Worm (Caenorhabditis elegans) whole organism, L1 larva: ENCODE measurements around the gene frpr-1.
"Not testable (repeated sequence)": the region's sequence is repeated elsewhere in the genome, so short reads cannot be mapped to it uniquely, and the experiment has no call there.

Experiments used
- C04F5.9 ChIP-seq: sonication (generic microtip); optimal IDR thresholded peaks from 2 replicates; lab custom pipeline; 2016; ENCODE audit warnings: missing genetic modification characterization, missing compliant biosample characterization
- Y116A8C.19 ChIP-seq: sonication (generic microtip); optimal IDR thresholded peaks from 2 replicates; lab custom pipeline; 2016; ENCODE audit warnings: missing compliant biosample characterization, missing genetic modification characterization, borderline replicate concordance
- ama-1 ChIP-seq: fragments of 150-350 bp; optimal IDR thresholded peaks from 2 replicates; lab custom pipeline; 2014
- ceh-63 ChIP-seq: fragments of 200-800 bp; sonication (Bioruptor generic); optimal IDR thresholded peaks from 2 replicates; lab custom pipeline; 2018; ENCODE audit warnings: mild to moderate bottlenecking, missing genetic modification characterization, missing compliant biosample characterization
- ceh-8 ChIP-seq: fragments of 200-800 bp; sonication (Bioruptor generic); optimal IDR thresholded peaks from 2 replicates; lab custom pipeline; 2018; ENCODE audit warnings: mild to moderate bottlenecking, missing genetic modification characterization, moderate library complexity, missing compliant biosample characterization
- ces-1 ChIP-seq: fragments of 150-350 bp; optimal IDR thresholded peaks from 2 replicates; lab custom pipeline; 2014; ENCODE audit warnings: missing biosample characterization, missing genetic modification reagents, missing genetic modification characterization
- dsc-1 ChIP-seq: sonication (generic microtip); optimal IDR thresholded peaks from 2 replicates; lab custom pipeline; 2016; ENCODE audit warnings: mild to moderate bottlenecking, missing genetic modification characterization, missing compliant biosample characterization
- efl-1 ChIP-seq, 4 experiments: fragments of 150-350 bp; optimal IDR thresholded peaks in 3 of 4; peaks in 1 of 4; 1 replicate in 1 of 4; 2 replicates in 3 of 4; lab custom pipeline; 2014; ENCODE audit warnings: missing biosample characterization in 2 of 4, missing genetic modification characterization in 2 of 4, missing genetic modification reagents in 2 of 4
- ets-5 ChIP-seq: fragments of 200-800 bp; sonication (Bioruptor generic); IDR thresholded peaks from 2 replicates; pipeline ENCODE4 v1.3.6; 2022; ENCODE audit warnings: missing genetic modification characterization, missing compliant biosample characterization
- fkh-4 ChIP-seq: sonication (generic microtip); optimal IDR thresholded peaks from 2 replicates; lab custom pipeline; 2016; ENCODE audit warnings: missing compliant biosample characterization, missing genetic modification characterization, borderline replicate concordance
- fkh-8 ChIP-seq: sonication (generic microtip); optimal IDR thresholded peaks from 2 replicates; lab custom pipeline; 2016; ENCODE audit warnings: mild to moderate bottlenecking, missing genetic modification characterization, missing compliant biosample characterization
- fos-1 ChIP-seq: fragments of 150-350 bp; optimal IDR thresholded peaks from 2 replicates; lab custom pipeline; 2014; ENCODE audit warnings: missing biosample characterization, missing genetic modification characterization
- jun-1 ChIP-seq: fragments of 150-350 bp; optimal IDR thresholded peaks from 2 replicates; lab custom pipeline; 2014; ENCODE audit warnings: missing biosample characterization, missing genetic modification reagents, missing genetic modification characterization
- lin-35 ChIP-seq, 2 experiments: fragments of 150-350 bp; optimal IDR thresholded peaks; 2 replicates each; lab custom pipeline; 2014; ENCODE audit warnings: missing biosample characterization in 2 of 2, missing genetic modification characterization in 2 of 2, missing genetic modification reagents in 2 of 2
- lir-3 ChIP-seq: sonication (generic microtip); optimal IDR thresholded peaks from 2 replicates; lab custom pipeline; 2016; ENCODE audit warnings: mild to moderate bottlenecking, missing genetic modification characterization, moderate library complexity, missing compliant biosample characterization; ENCODE audit not compliant: poor library complexity
- mdl-1 ChIP-seq, 2 experiments: fragments of 150-350 bp; optimal IDR thresholded peaks; 2 replicates each; lab custom pipeline; 2014 to 2017; ENCODE audit warnings: missing biosample characterization in 2 of 2, missing genetic modification characterization in 2 of 2, inconsistent platforms in 1 of 2
- mep-1 ChIP-seq: fragments of 150-350 bp; optimal IDR thresholded peaks from 2 replicates; lab custom pipeline; 2014; ENCODE audit warnings: missing biosample characterization, missing genetic modification characterization
- nhr-19 ChIP-seq: fragments of 200-800 bp; sonication (Bioruptor generic); conservative IDR thresholded peaks from 2 replicates; pipeline ENCODE4 v1.3.6; 2022; ENCODE audit warnings: missing genetic modification characterization, missing compliant biosample characterization
- nhr-28 ChIP-seq: fragments of 150-350 bp; optimal IDR thresholded peaks from 2 replicates; lab custom pipeline; 2014; ENCODE audit warnings: missing biosample characterization, missing genetic modification characterization
- nhr-47 ChIP-seq: sonication (generic microtip); optimal IDR thresholded peaks from 2 replicates; lab custom pipeline; 2016; ENCODE audit warnings: mild to moderate bottlenecking, missing genetic modification characterization, moderate library complexity, missing compliant biosample characterization
- nhr-71 ChIP-seq: sonication (generic microtip); optimal IDR thresholded peaks from 2 replicates; lab custom pipeline; 2016; ENCODE audit warnings: mild to moderate bottlenecking, missing genetic modification characterization, moderate library complexity, missing compliant biosample characterization
- nhr-77 ChIP-seq: fragments of 150-350 bp; optimal IDR thresholded peaks from 2 replicates; lab custom pipeline; 2014; ENCODE audit warnings: missing biosample characterization, missing genetic modification characterization
- nhr-84 ChIP-seq: sonication (generic microtip); optimal IDR thresholded peaks from 2 replicates; lab custom pipeline; 2017; ENCODE audit warnings: missing biosample characterization, missing genetic modification characterization
- nhr-85 ChIP-seq: sonication (generic microtip); peaks from one replicate; lab custom pipeline; 2016; ENCODE audit warnings: missing genetic modification characterization, inconsistent platforms, missing compliant biosample characterization
- nhr-90 ChIP-seq: sonication (generic microtip); optimal IDR thresholded peaks from 2 replicates; lab custom pipeline; 2016; ENCODE audit warnings: mild to moderate bottlenecking, missing genetic modification characterization, missing compliant biosample characterization; ENCODE audit not compliant: poor library complexity
- rnt-1 ChIP-seq: sonication (generic microtip); optimal IDR thresholded peaks from 2 replicates; lab custom pipeline; 2016; ENCODE audit warnings: mild to moderate bottlenecking, missing genetic modification characterization, moderate library complexity, missing compliant biosample characterization
- snpc-4 ChIP-seq: fragments of 150-350 bp; optimal IDR thresholded peaks from 2 replicates; lab custom pipeline; 2014; ENCODE audit warnings: missing biosample characterization, missing genetic modification characterization
- snu-23 ChIP-seq: sonication (generic microtip); optimal IDR thresholded peaks from 2 replicates; lab custom pipeline; 2016; ENCODE audit warnings: missing genetic modification characterization, missing compliant biosample characterization
- sox-4 ChIP-seq: sonication (generic microtip); optimal IDR thresholded peaks from 2 replicates; lab custom pipeline; 2016; ENCODE audit warnings: missing genetic modification characterization, missing compliant biosample characterization
- swsn-7 ChIP-seq: sonication (generic microtip); optimal IDR thresholded peaks from 2 replicates; lab custom pipeline; 2016; ENCODE audit warnings: missing genetic modification characterization, missing compliant biosample characterization
- unc-30 ChIP-seq: sonication (generic microtip); optimal IDR thresholded peaks from 2 replicates; lab custom pipeline; 2017; ENCODE audit warnings: missing biosample characterization, missing genetic modification characterization
- xbp-1 ChIP-seq: sonication (generic microtip); optimal IDR thresholded peaks from 2 replicates; lab custom pipeline; 2016; ENCODE audit warnings: missing genetic modification characterization, missing compliant biosample characterization
- zip-4 ChIP-seq: fragments of 200-800 bp; sonication (Bioruptor generic); optimal IDR thresholded peaks from 2 replicates; lab custom pipeline; 2018; ENCODE audit warnings: mild to moderate bottlenecking, missing genetic modification characterization, moderate library complexity, missing compliant biosample characterization

Gene frpr-1

ce11 chrX:8154374-8154836, 25.0 kb upstream of the frpr-1 start:
- TF ChIP-seq mdl-1 (tag; optimal IDR thresholded peaks at IDR 0.05; lab: Kevin White, UChicago): peak in 1 of 2 experiments; percentile 4
- peak in 1 of 2 experiments; percentile 29 for TF ChIP-seq lin-35 (GFP tag; optimal IDR thresholded peaks at IDR 0.05; lab: Kevin White, UChicago)
- TF ChIP-seq rnt-1 (tag; lab: Kevin White, UChicago): peak; percentile 19
- TF ChIP-seq nhr-47 (tag; lab: Kevin White, UChicago): peak; percentile 29
- TF ChIP-seq snu-23 (GFP tag; lab: Kevin White, UChicago): peak; percentile 47
- not testable (repeated sequence) for TF ChIP-seq efl-1 (optimal IDR thresholded peaks at IDR 0.05; lab: Kevin White, UChicago)
- peak in 1 of 2 experiments; percentile 54 for TF ChIP-seq efl-1 (GFP tag; optimal IDR thresholded peaks at IDR 0.05 in 1 of 2; lab: Kevin White, UChicago)
- peak; percentile 25 for TF ChIP-seq nhr-71 (tag; lab: Kevin White, UChicago)
- peak; percentile 12 for TF ChIP-seq swsn-7 (tag; lab: Kevin White, UChicago)
- TF ChIP-seq nhr-90 (tag; lab: Kevin White, UChicago): peak; percentile 10

ce11 chrX:8151409-8151808, 22.0 kb upstream of the frpr-1 start:
- TF ChIP-seq nhr-85 (tag; lab: Kevin White, UChicago) (no peak), C04F5.9 (tag; lab: Kevin White, UChicago) (no peak), zip-4 (GFP tag; lab: Kevin White, UChicago) (no peak), nhr-84 (tag; lab: Kevin White, UChicago) (no peak), ces-1 (GFP tag; lab: Kevin White, UChicago) (no peak), swsn-7 (tag; lab: Kevin White, UChicago) (peak; percentile 4), Y116A8C.19 (no peak), ets-5 (no peak), jun-1 (no peak), unc-30 (no peak), ama-1 (no peak), fkh-8 (tag; lab: Kevin White, UChicago) (peak; percentile 84), sox-4 (tag; lab: Kevin White, UChicago) (peak; percentile 64), ceh-8 (peak; percentile 16), snu-23 (GFP tag; lab: Kevin White, UChicago) (no peak), ceh-63 (no peak), dsc-1 (tag; lab: Kevin White, UChicago) (peak; percentile 50), fos-1 (tag; lab: Kevin White, UChicago) (no peak), nhr-47 (tag; lab: Kevin White, UChicago) (peak; percentile 39)

ce11 chrX:8150621-8151020, 21.2 kb upstream of the frpr-1 start, which contains the start of gene F22F1.2:
TSS of gene F22F1.2 (minus strand) at chrX:8150721.
- TF ChIP-seq snpc-4 (tag; lab: Kevin White, UChicago): no peak
- TF ChIP-seq fkh-4 (tag; lab: Kevin White, UChicago): no peak
- no peak for TF ChIP-seq xbp-1
- no peak for TF ChIP-seq nhr-90 (tag; lab: Kevin White, UChicago)
- no peak for TF ChIP-seq nhr-19 (GFP tag; lab: Robert Waterston, UW)
- no peak for TF ChIP-seq lin-35 (GFP tag; optimal IDR thresholded peaks at IDR 0.05; lab: Kevin White, UChicago)
- no peak for TF ChIP-seq lir-3 (tag; lab: Kevin White, UChicago)
- TF ChIP-seq jun-1: no peak

- TF ChIP-seq fkh-8 (tag; lab: Kevin White, UChicago): no peak
- no peak for TF ChIP-seq ceh-8
- TF ChIP-seq nhr-77 (tag; lab: Kevin White, UChicago): no peak
- TF ChIP-seq mep-1 (tag; lab: Kevin White, UChicago): peak; percentile 8
- no peak for TF ChIP-seq nhr-28 (tag; lab: Kevin White, UChicago)
- TF ChIP-seq sox-4 (tag; lab: Kevin White, UChicago): no peak
- no peak for TF ChIP-seq xbp-1
These were observed 19.6 kb upstream of the frpr-1 start for ce11 chrX:8148993-8149392.

- TF ChIP-seq ceh-63 (no peak), efl-1 (optimal IDR thresholded peaks at IDR 0.05; lab: Kevin White, UChicago) (no peak), efl-1 (GFP tag; optimal IDR thresholded peaks at IDR 0.05 in 1 of 2; lab: Kevin White, UChicago) (peak in 1 of 2 experiments; percentile 6)
- TF ChIP-seq, all 84 proteins: peak for 1
These were observed 18.0 kb upstream of the frpr-1 start, which contains the start of gene C02B8.1 for ce11 chrX:8147398-8147797. TSS of gene C02B8.1 (plus strand) at chrX:8147698.
